Worm (Caenorhabditis elegans): Measurements from ENCODE around the gene pal-1.

The pal-1 gene

ce11 chrIII:4809526-4810153 is at the start of gene pal-1:
Gene pal-1 (minus strand): TSS chrIII:4809576.
- TF ChIP-seq ztf-4 (tag; optimal IDR thresholded peaks at IDR 0.05) (no peak), elt-3 (tag; optimal IDR thresholded peaks at IDR 0.05) (no peak), sea-2 (GFP tag; optimal IDR thresholded peaks at IDR 0.05) (no peak), lin-15B (tag; optimal IDR thresholded peaks at IDR 0.05) (no peak), zag-1 (tag; optimal IDR thresholded peaks at IDR 0.05) (no peak), snpc-4 (tag; optimal IDR thresholded peaks at IDR 0.05) (no peak), fos-1 (tag; optimal IDR thresholded peaks at IDR 0.05) (no peak), nhr-76 (tag; optimal IDR thresholded peaks at IDR 0.05) (no peak), nhr-25 (tag; optimal IDR thresholded peaks at IDR 0.05) (no peak)

DNA sequence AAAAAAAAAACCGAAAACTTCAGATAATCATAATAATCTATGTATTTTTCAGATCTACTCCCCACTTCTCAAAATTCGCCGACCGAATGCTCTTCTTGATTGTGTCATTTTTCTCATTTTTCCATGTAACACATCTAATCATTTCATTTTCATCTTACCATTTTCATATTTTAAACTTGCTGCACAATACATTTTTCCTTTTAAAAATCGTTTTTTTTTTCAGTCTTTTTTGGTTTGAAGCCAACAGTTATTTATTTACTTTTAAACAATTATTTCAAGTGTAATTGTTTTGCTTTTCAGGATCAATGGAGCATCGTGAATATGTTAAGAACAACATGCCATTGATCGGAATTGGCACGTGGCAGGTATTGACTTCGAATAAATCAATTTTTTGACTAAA is 49.7 kb upstream of the pal-1 start, which contains the start of gene C35D10.6:
TSS of gene C35D10.6 (plus strand) at position 301 of the 400 bp plus-strand sequence.
- TF ChIP-seq tbx-2 (tag; optimal IDR thresholded peaks at IDR 0.05) (no peak), mdl-1 (tag; optimal IDR thresholded peaks at IDR 0.05) (no peak), nhr-76 (tag; optimal IDR thresholded peaks at IDR 0.05) (no peak), ceh-9 (tag; optimal IDR thresholded peaks at IDR 0.05) (no peak), sea-2 (GFP tag; optimal IDR thresholded peaks at IDR 0.05) (no peak), egl-27 (tag; optimal IDR thresholded peaks at IDR 0.05) (no peak), daf-12 (tag; optimal IDR thresholded peaks at IDR 0.05) (no peak), elt-2 (tag; optimal IDR thresholded peaks at IDR 0.05) (no peak), ceh-16 (tag; optimal IDR thresholded peaks at IDR 0.05) (no peak), nhr-12 (tag; optimal IDR thresholded peaks at IDR 0.05) (no peak), nhr-237 (tag; optimal IDR thresholded peaks at IDR 0.05) (no peak)

- TF ChIP-seq fkh-10 (GFP tag; optimal IDR thresholded peaks at IDR 0.05): no peak
These were observed 47.6 kb upstream of the pal-1 start for ce11 chrIII:4856992-4857391.

DNA sequence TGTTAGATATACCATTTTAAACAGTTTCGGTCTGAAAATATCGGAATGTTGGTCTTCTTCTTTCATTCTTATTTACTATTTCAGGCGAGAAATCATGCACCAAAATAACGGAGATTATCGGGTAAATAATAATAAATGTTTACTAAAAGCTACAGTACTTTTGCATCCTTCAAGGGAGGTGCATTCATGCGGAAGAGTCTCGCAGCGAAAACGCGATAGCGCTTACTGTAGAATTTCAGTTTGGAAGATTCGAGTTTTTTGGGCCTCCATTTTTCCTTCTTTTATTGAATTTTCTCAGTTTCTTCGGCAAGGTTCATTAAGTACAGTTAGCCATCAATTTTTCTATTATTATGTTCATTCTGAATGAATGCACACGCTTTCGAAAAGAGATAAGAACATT is 46.7 kb upstream of the pal-1 start, which contains the start of gene C35D10.7:
TSS of gene C35D10.7 (plus strand) at position 85 of the 400 bp plus-strand sequence.
- no peak for TF ChIP-seq daf-12 (tag; optimal IDR thresholded peaks at IDR 0.05)
- no peak for TF ChIP-seq lin-39 (tag; optimal IDR thresholded peaks at IDR 0.05)
- TF ChIP-seq aly-2 (tag; optimal IDR thresholded peaks at IDR 0.05): no peak
- TF ChIP-seq mml-1 (tag; optimal IDR thresholded peaks at IDR 0.05): no peak
- TF ChIP-seq zag-1 (tag; optimal IDR thresholded peaks at IDR 0.05): no peak
- TF ChIP-seq fkh-10 (GFP tag; optimal IDR thresholded peaks at IDR 0.05): no peak
- TF ChIP-seq sea-2 (GFP tag; optimal IDR thresholded peaks at IDR 0.05): no peak
- no peak for TF ChIP-seq hmg-11 (tag; optimal IDR thresholded peaks at IDR 0.05)
- TF ChIP-seq lin-15B (tag; optimal IDR thresholded peaks at IDR 0.05): no peak
- no peak for TF ChIP-seq fos-1 (tag; optimal IDR thresholded peaks at IDR 0.05)
- TF ChIP-seq nhr-237 (tag; optimal IDR thresholded peaks at IDR 0.05): no peak
- TF ChIP-seq nhr-77 (tag; optimal IDR thresholded peaks at IDR 0.05): no peak
- TF ChIP-seq unc-39 (tag; optimal IDR thresholded peaks at IDR 0.05): no peak
- no peak for TF ChIP-seq fkh-2 (tag; optimal IDR thresholded peaks at IDR 0.05)
- no peak for TF ChIP-seq unc-62 (GFP tag; optimal IDR thresholded peaks at IDR 0.05)
- no peak for TF ChIP-seq elt-3 (tag; optimal IDR thresholded peaks at IDR 0.05)
- TF ChIP-seq ztf-11 (tag; optimal IDR thresholded peaks at IDR 0.05): no peak

DNA sequence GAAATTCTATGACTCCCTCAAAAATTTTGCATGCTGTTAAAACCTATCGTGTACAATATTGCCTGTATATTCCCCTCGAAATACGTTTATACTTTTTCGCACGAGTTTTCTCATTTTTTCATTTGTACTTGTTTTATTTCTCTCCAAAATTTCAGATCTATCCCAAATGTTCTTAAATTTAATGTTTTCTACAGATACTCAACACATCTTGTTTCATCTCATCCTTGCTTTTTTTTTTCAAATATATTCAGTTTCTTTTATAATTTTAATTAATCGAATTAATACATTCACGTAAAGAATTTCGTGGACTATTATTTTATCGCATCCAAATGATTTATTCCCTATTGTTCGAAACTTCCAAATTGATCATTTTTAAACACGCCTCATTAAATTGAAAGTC is 45.5 kb upstream of the pal-1 start, which contains the start of gene C35D10.8:
TSS of gene C35D10.8 (plus strand) at position 301 of the 400 bp plus-strand sequence.
- TF ChIP-seq ztf-11 (tag; optimal IDR thresholded peaks at IDR 0.05): no peak
- TF ChIP-seq nhr-237 (tag; optimal IDR thresholded peaks at IDR 0.05): no peak
- TF ChIP-seq ZK546.5 (tag; optimal IDR thresholded peaks at IDR 0.05): no peak
- TF ChIP-seq egl-5 (tag; optimal IDR thresholded peaks at IDR 0.05): no peak
- no peak for TF ChIP-seq mdl-1 (tag; optimal IDR thresholded peaks at IDR 0.05)
- no peak for TF ChIP-seq ceh-9 (tag; optimal IDR thresholded peaks at IDR 0.05)
- TF ChIP-seq nhr-28 (tag; optimal IDR thresholded peaks at IDR 0.05): no peak
- no peak for TF ChIP-seq nhr-25 (tag; optimal IDR thresholded peaks at IDR 0.05)
- TF ChIP-seq egl-27 (tag; optimal IDR thresholded peaks at IDR 0.05): no peak
- TF ChIP-seq daf-12 (tag; optimal IDR thresholded peaks at IDR 0.05): no peak
- TF ChIP-seq tbx-2 (tag; optimal IDR thresholded peaks at IDR 0.05): no peak
- no peak for TF ChIP-seq eor-1 (tag; optimal IDR thresholded peaks at IDR 0.05)
- TF ChIP-seq pha-4 (tag; optimal IDR thresholded peaks at IDR 0.05): no peak
- TF ChIP-seq jun-1 (tag; optimal IDR thresholded peaks at IDR 0.05): no peak
- TF ChIP-seq nhr-12 (tag; optimal IDR thresholded peaks at IDR 0.05): no peak
